Worm (Caenorhabditis elegans) whole organism, early embryonic: Measurements from ENCODE around the gene T11F9.1.
A peak's percentile ranks its signal among the peaks of the same experiment; 100 is the strongest.

Source experiments
- B0310.2 ChIP-seq: sonication (generic microtip); optimal IDR thresholded peaks from 2 replicates; lab custom pipeline; 2016; ENCODE audit warnings: mild to moderate bottlenecking, missing genetic modification characterization, missing compliant biosample characterization
- F13C5.2 ChIP-seq: sonication (generic microtip); optimal IDR thresholded peaks from 2 replicates; lab custom pipeline; 2017; ENCODE audit warnings: mild to moderate bottlenecking, missing genetic modification characterization, inconsistent platforms, missing compliant biosample characterization
- aly-1 ChIP-seq: sonication (generic microtip); optimal IDR thresholded peaks from 2 replicates; lab custom pipeline; 2016; ENCODE audit warnings: missing genetic modification characterization, missing compliant biosample characterization
- ama-1 ChIP-seq: fragments of 150-350 bp; optimal IDR thresholded peaks from 2 replicates; lab custom pipeline; 2014
- ceh-13 ChIP-seq: fragments of 200-800 bp; sonication (Bioruptor generic); optimal IDR thresholded peaks from 2 replicates; lab custom pipeline; 2018; ENCODE audit warnings: mild to moderate bottlenecking, missing genetic modification characterization, missing compliant biosample characterization
- ceh-36 ChIP-seq: sonication (generic microtip); optimal IDR thresholded peaks from 2 replicates; lab custom pipeline; 2016; ENCODE audit warnings: missing genetic modification characterization, inconsistent platforms, missing compliant biosample characterization
- ets-7 ChIP-seq: sonication (generic microtip); optimal IDR thresholded peaks from 2 replicates; lab custom pipeline; 2016; ENCODE audit warnings: missing genotype, missing genetic modification characterization, missing compliant biosample characterization
- flt-1 ChIP-seq: fragments of 200-800 bp; sonication (Bioruptor generic); IDR thresholded peaks from 2 replicates; pipeline ENCODE4 v1.3.6; 2022; ENCODE audit warnings: missing genetic modification characterization, missing compliant biosample characterization
- hmbx-1 ChIP-seq: sonication (generic microtip); optimal IDR thresholded peaks from 2 replicates; lab custom pipeline; 2016; ENCODE audit warnings: mild to moderate bottlenecking, missing genetic modification characterization, missing compliant biosample characterization
- hmg-4 ChIP-seq: fragments of 200-800 bp; sonication (Bioruptor generic); optimal IDR thresholded peaks from 2 replicates; lab custom pipeline; 2018; ENCODE audit warnings: mild to moderate bottlenecking, missing genetic modification characterization, missing compliant biosample characterization
- hnd-1 ChIP-seq: sonication (generic microtip); optimal IDR thresholded peaks from 2 replicates; lab custom pipeline; 2016; ENCODE audit warnings: missing genetic modification characterization, missing compliant biosample characterization
- pes-1 ChIP-seq: fragments of 200-800 bp; sonication (Bioruptor generic); IDR thresholded peaks from 2 replicates; pipeline ENCODE4 v1.3.6; 2022; ENCODE audit warnings: missing genetic modification reagents, missing genetic modification characterization, missing compliant biosample characterization
- scrt-1 ChIP-seq: fragments of 200-800 bp; sonication (Bioruptor generic); IDR thresholded peaks from 2 replicates; pipeline ENCODE4 v1.3.6; 2022; ENCODE audit warnings: missing genetic modification characterization, missing compliant biosample characterization
- sea-1 ChIP-seq: fragments of 200-800 bp; sonication (Bioruptor generic); conservative IDR thresholded peaks from 2 replicates; pipeline ENCODE4 v1.3.6; 2022; ENCODE audit warnings: missing genetic modification characterization, missing compliant biosample characterization
- tbx-11 ChIP-seq: fragments of 200-800 bp; sonication (Bioruptor generic); IDR thresholded peaks from 2 replicates; pipeline ENCODE4 v1.3.6; 2022; ENCODE audit warnings: missing genetic modification characterization, missing compliant biosample characterization
- tbx-37 ChIP-seq: fragments of 200-800 bp; sonication (Bioruptor generic); conservative IDR thresholded peaks from 2 replicates; pipeline ENCODE4 v1.3.6; 2022; ENCODE audit warnings: missing genetic modification reagents, missing genetic modification characterization, missing compliant biosample characterization
- tra-4 ChIP-seq: sonication (generic microtip); optimal IDR thresholded peaks from 2 replicates; lab custom pipeline; 2017; ENCODE audit warnings: missing genetic modification characterization, missing compliant biosample characterization

The T11F9.1 gene

ce11 chrV:11503081-11503751 is 43.9 kb downstream of the T11F9.1 start, which contains the start of gene C55A6.12:
Gene C55A6.12 (minus strand): TSS chrV:11503131.
- TF ChIP-seq pes-1: no peak
- TF ChIP-seq tra-4 (tag; lab: Kevin White, UChicago): no peak
- TF ChIP-seq hmbx-1 (tag; lab: Kevin White, UChicago): no peak
- no peak for TF ChIP-seq ceh-36 (tag; lab: Kevin White, UChicago)
- TF ChIP-seq aly-1 (tag; lab: Kevin White, UChicago): no peak
- TF ChIP-seq ets-7 (tag; lab: Kevin White, UChicago): no peak
- no peak for TF ChIP-seq ama-1 (lab: Kevin White, UChicago)
- TF ChIP-seq F13C5.2 (tag; lab: Kevin White, UChicago): no peak
- no peak for TF ChIP-seq scrt-1 (GFP tag; lab: Robert Waterston, UW)
- no peak for TF ChIP-seq sea-1 (GFP tag; lab: Robert Waterston, UW)
- no peak for TF ChIP-seq B0310.2 (tag; lab: Kevin White, UChicago)
- TF ChIP-seq tbx-11 (GFP tag; lab: Robert Waterston, UW): no peak
- TF ChIP-seq ceh-13 (GFP tag; lab: Kevin White, UChicago): no peak
- TF ChIP-seq tbx-37 (GFP tag; lab: Robert Waterston, UW): no peak
- no peak for TF ChIP-seq hnd-1 (tag; lab: Kevin White, UChicago)
- no peak for TF ChIP-seq hmg-4 (GFP tag; lab: Kevin White, UChicago)
- no peak for TF ChIP-seq flt-1 (GFP tag; lab: Robert Waterston, UW)

ce11 chrV:11504853-11505397 is 45.6 kb downstream of the T11F9.1 start, which contains the start of the genes C55A6.1 and C55A6.10:
Gene C55A6.1 (minus strand): TSS chrV:11504968.
Gene C55A6.10 (plus strand): TSS chrV:11505347.
- TF ChIP-seq scrt-1 (GFP tag; lab: Robert Waterston, UW): 0 out of 2 replicates have a peak, but pooled peaks have one; percentile 53
- TF ChIP-seq sea-1 (GFP tag; lab: Robert Waterston, UW): peak; percentile 57; the same call in 1 of the 2 replicates
- TF ChIP-seq ets-7 (tag; lab: Kevin White, UChicago): peak; percentile 15
- peak; percentile 62; the same call in 1 of the 2 replicates for TF ChIP-seq tbx-11 (GFP tag; lab: Robert Waterston, UW)

- TF ChIP-seq hnd-1 (tag; lab: Kevin White, UChicago) (no peak), ama-1 (lab: Kevin White, UChicago) (no peak), sea-1 (GFP tag; lab: Robert Waterston, UW) (no peak), aly-1 (tag; lab: Kevin White, UChicago) (no peak), ceh-13 (GFP tag; lab: Kevin White, UChicago) (no peak), hmg-4 (GFP tag; lab: Kevin White, UChicago) (no peak), F13C5.2 (tag; lab: Kevin White, UChicago) (no peak), ets-7 (tag; lab: Kevin White, UChicago) (no peak), scrt-1 (GFP tag; lab: Robert Waterston, UW) (no peak), B0310.2 (tag; lab: Kevin White, UChicago) (no peak), tbx-11 (GFP tag; lab: Robert Waterston, UW) (no peak), ceh-36 (tag; lab: Kevin White, UChicago) (no peak)
Observed at ce11 chrV:11506347-11506746, 47.0 kb downstream of the T11F9.1 start.

ce11 chrV:11508773-11509172 is 49.4 kb downstream of the T11F9.1 start, which contains the start of gene ttll-5:
Gene ttll-5 (plus strand): TSS chrV:11509060.
- TF ChIP-seq F13C5.2 (tag; lab: Kevin White, UChicago) (no peak), ama-1 (lab: Kevin White, UChicago) (no peak), pes-1 (no peak), tra-4 (tag; lab: Kevin White, UChicago) (no peak), tbx-37 (GFP tag; lab: Robert Waterston, UW) (no peak), ets-7 (tag; lab: Kevin White, UChicago) (no peak), aly-1 (tag; lab: Kevin White, UChicago) (no peak), ceh-13 (GFP tag; lab: Kevin White, UChicago) (no peak), hmbx-1 (tag; lab: Kevin White, UChicago) (no peak), tbx-11 (GFP tag; lab: Robert Waterston, UW) (no peak), scrt-1 (GFP tag; lab: Robert Waterston, UW) (no peak), hnd-1 (tag; lab: Kevin White, UChicago) (no peak), flt-1 (GFP tag; lab: Robert Waterston, UW) (no peak), hmg-4 (GFP tag; lab: Kevin White, UChicago) (no peak), B0310.2 (tag; lab: Kevin White, UChicago) (no peak), sea-1 (GFP tag; lab: Robert Waterston, UW) (no peak), ceh-36 (tag; lab: Kevin White, UChicago) (no peak)
